Worm (Caenorhabditis elegans) whole organism, late embryonic: ENCODE results near the gene tat-4.
A peak's percentile ranks its signal among the peaks of the same experiment; 100 is the strongest.

Experiments used
- C38D4.7 ChIP-seq: fragments of 200-800 bp; sonication (Bioruptor generic); optimal IDR thresholded peaks from 2 replicates; lab custom pipeline; 2018; ENCODE audit warnings: mild to moderate bottlenecking, missing genetic modification characterization, moderate library complexity, missing compliant biosample characterization
- F13H6.1 ChIP-seq: sonication (generic microtip); optimal IDR thresholded peaks from 2 replicates; lab custom pipeline; 2016; ENCODE audit warnings: missing genetic modification characterization, missing compliant biosample characterization
- K02D7.2 ChIP-seq: sonication (generic microtip); optimal IDR thresholded peaks from 2 replicates; lab custom pipeline; 2017; ENCODE audit warnings: mild to moderate bottlenecking, missing genetic modification characterization, missing compliant biosample characterization
- K09A11.1 ChIP-seq: sonication (generic microtip); optimal IDR thresholded peaks from 2 replicates; lab custom pipeline; 2017; ENCODE audit warnings: antibody characterized with exemption, mild to moderate bottlenecking, missing genetic modification characterization, missing compliant biosample characterization; ENCODE audit not compliant: insufficient read depth
- T23F11.4 ChIP-seq: fragments of 200-800 bp; sonication (Bioruptor generic); optimal IDR thresholded peaks from 2 replicates; lab custom pipeline; 2018; ENCODE audit warnings: mild to moderate bottlenecking, missing genetic modification characterization, missing compliant biosample characterization
- ahr-1 ChIP-seq: sonication (generic microtip); optimal IDR thresholded peaks from 2 replicates; lab custom pipeline; 2016; ENCODE audit warnings: missing genetic modification characterization, missing compliant biosample characterization
- ceh-14 ChIP-seq: sonication (generic microtip); optimal IDR thresholded peaks from 2 replicates; lab custom pipeline; 2016; ENCODE audit warnings: missing genotype, missing genetic modification characterization, missing compliant biosample characterization
- ceh-18 ChIP-seq: sonication (generic microtip); optimal IDR thresholded peaks from 2 replicates; lab custom pipeline; 2016; ENCODE audit warnings: missing genetic modification characterization, missing compliant biosample characterization
- ceh-19 ChIP-seq: fragments of 200-800 bp; sonication (Bioruptor generic); optimal IDR thresholded peaks from 2 replicates; lab custom pipeline; 2018; ENCODE audit warnings: mild to moderate bottlenecking, missing genetic modification characterization, missing compliant biosample characterization
- ceh-2 ChIP-seq: sonication (generic microtip); optimal IDR thresholded peaks from 2 replicates; lab custom pipeline; 2016; ENCODE audit warnings: missing genotype, missing genetic modification characterization, missing compliant biosample characterization
- ceh-22 ChIP-seq: sonication (generic microtip); optimal IDR thresholded peaks from 2 replicates; lab custom pipeline; 2017; ENCODE audit warnings: missing biosample characterization, missing genetic modification characterization
- ceh-30 ChIP-seq: fragments of 150-350 bp; optimal IDR thresholded peaks from 2 replicates; lab custom pipeline; 2014; ENCODE audit warnings: missing biosample characterization, missing genetic modification characterization
- ceh-31 ChIP-seq: sonication (generic microtip); optimal IDR thresholded peaks from 2 replicates; lab custom pipeline; 2016; ENCODE audit warnings: missing genetic modification characterization, missing compliant biosample characterization
- ceh-34 ChIP-seq: sonication (generic microtip); optimal IDR thresholded peaks from 2 replicates; lab custom pipeline; 2016; ENCODE audit warnings: mild to moderate bottlenecking, missing genetic modification characterization, missing compliant biosample characterization
- ceh-45 ChIP-seq: fragments of 200-800 bp; sonication (Bioruptor generic); IDR thresholded peaks from 2 replicates; pipeline ENCODE4 v1.3.6; 2022; ENCODE audit warnings: missing genetic modification reagents, missing genetic modification characterization, missing compliant biosample characterization
- ceh-48 ChIP-seq: sonication (generic microtip); optimal IDR thresholded peaks from 2 replicates; lab custom pipeline; 2016; ENCODE audit warnings: missing genetic modification characterization, inconsistent platforms, missing compliant biosample characterization
- ceh-6 ChIP-seq: fragments of 200-800 bp; sonication (Bioruptor generic); optimal IDR thresholded peaks from 2 replicates; lab custom pipeline; 2018; ENCODE audit warnings: mild to moderate bottlenecking, missing genetic modification characterization, missing compliant biosample characterization
- ceh-9 ChIP-seq: sonication (generic microtip); optimal IDR thresholded peaks from 2 replicates; lab custom pipeline; 2016; ENCODE audit warnings: mild to moderate bottlenecking, missing genetic modification characterization, inconsistent platforms, missing compliant biosample characterization
- dmd-4 ChIP-seq: sonication (generic microtip); optimal IDR thresholded peaks from 2 replicates; lab custom pipeline; 2016; ENCODE audit warnings: borderline replicate concordance, missing genetic modification characterization, missing compliant biosample characterization
- ets-4 ChIP-seq: sonication (generic microtip); optimal IDR thresholded peaks from 2 replicates; lab custom pipeline; 2016; ENCODE audit warnings: missing genetic modification characterization, missing compliant biosample characterization
- eyg-1 ChIP-seq: sonication (generic microtip); optimal IDR thresholded peaks from 2 replicates; lab custom pipeline; 2016; ENCODE audit warnings: missing genotype, missing genetic modification characterization, missing compliant biosample characterization
- fax-1 ChIP-seq: sonication (generic microtip); optimal IDR thresholded peaks from 2 replicates; lab custom pipeline; 2016; ENCODE audit warnings: missing genotype, missing genetic modification characterization, missing compliant biosample characterization
- fkh-10 ChIP-seq: fragments of 150-350 bp; optimal IDR thresholded peaks from 2 replicates; lab custom pipeline; 2014; ENCODE audit warnings: missing biosample characterization, missing genetic modification reagents, missing genetic modification characterization
- fkh-6 ChIP-seq: sonication (generic microtip); optimal IDR thresholded peaks from 2 replicates; lab custom pipeline; 2016; ENCODE audit warnings: missing genetic modification characterization, missing compliant biosample characterization
- gmeb-2 ChIP-seq: sonication (generic microtip); optimal IDR thresholded peaks from 2 replicates; lab custom pipeline; 2016; ENCODE audit warnings: missing genetic modification characterization, inconsistent platforms, missing compliant biosample characterization
- hlh-13 ChIP-seq: fragments of 200-800 bp; sonication (Bioruptor generic); optimal IDR thresholded peaks from 2 replicates; lab custom pipeline; 2018; ENCODE audit warnings: mild to moderate bottlenecking, missing genetic modification characterization, missing compliant biosample characterization
- hlh-15 ChIP-seq: sonication (generic microtip); optimal IDR thresholded peaks from 2 replicates; lab custom pipeline; 2016; ENCODE audit warnings: missing genetic modification characterization, missing compliant biosample characterization
- hlh-30 ChIP-seq: sonication (generic microtip); optimal IDR thresholded peaks from 2 replicates; lab custom pipeline; 2017; ENCODE audit warnings: antibody characterized with exemption, missing genetic modification characterization, missing compliant biosample characterization; ENCODE audit not compliant: insufficient read depth
- lim-6 ChIP-seq: sonication (generic microtip); optimal IDR thresholded peaks from 2 replicates; lab custom pipeline; 2016; ENCODE audit warnings: missing genetic modification characterization, missing compliant biosample characterization
- nfya-1 ChIP-seq: sonication (generic microtip); optimal IDR thresholded peaks from 2 replicates; lab custom pipeline; 2017; ENCODE audit warnings: missing genetic modification characterization, mild to moderate bottlenecking, missing compliant biosample characterization, antibody characterized with exemption, moderate library complexity
- nhr-232 ChIP-seq: sonication (generic microtip); optimal IDR thresholded peaks from 2 replicates; lab custom pipeline; 2016; ENCODE audit warnings: missing genetic modification characterization, missing compliant biosample characterization
- pag-3 ChIP-seq: sonication (generic microtip); optimal IDR thresholded peaks from 2 replicates; lab custom pipeline; 2016; ENCODE audit warnings: missing compliant biosample characterization, missing genetic modification characterization, borderline replicate concordance
- pha-4 ChIP-seq: fragments of 150-350 bp; optimal IDR thresholded peaks from 2 replicates; lab custom pipeline; 2018; ENCODE audit warnings: missing biosample characterization, missing genetic modification reagents, missing genetic modification characterization
- ref-2 ChIP-seq: sonication (generic microtip); optimal IDR thresholded peaks from 2 replicates; lab custom pipeline; 2016; ENCODE audit warnings: missing genetic modification characterization, missing compliant biosample characterization
- rnt-1 ChIP-seq: sonication (generic microtip); optimal IDR thresholded peaks from 2 replicates; lab custom pipeline; 2016; ENCODE audit warnings: missing genetic modification characterization, missing compliant biosample characterization
- sox-2 ChIP-seq: fragments of 200-800 bp; sonication (Bioruptor generic); IDR thresholded peaks from 2 replicates; pipeline ENCODE4 v1.3.6; 2022; ENCODE audit warnings: missing genetic modification reagents, missing genetic modification characterization, missing compliant biosample characterization
- sox-4 ChIP-seq: sonication (generic microtip); optimal IDR thresholded peaks from 2 replicates; lab custom pipeline; 2017; ENCODE audit warnings: mild to moderate bottlenecking, missing genetic modification characterization, inconsistent platforms, missing compliant biosample characterization
- tbx-2 ChIP-seq: sonication (generic microtip); optimal IDR thresholded peaks from 2 replicates; lab custom pipeline; 2016; ENCODE audit warnings: missing genetic modification characterization, missing compliant biosample characterization
- tbx-7 ChIP-seq: sonication (generic microtip); optimal IDR thresholded peaks from 2 replicates; lab custom pipeline; 2016; ENCODE audit warnings: missing genotype, missing genetic modification characterization, missing compliant biosample characterization
- ttx-3 ChIP-seq: sonication (generic microtip); optimal IDR thresholded peaks from 2 replicates; lab custom pipeline; 2016; ENCODE audit warnings: missing genetic modification reagents, missing genetic modification characterization, missing compliant biosample characterization
- unc-55 ChIP-seq: sonication (generic microtip); optimal IDR thresholded peaks from 2 replicates; lab custom pipeline; 2017; ENCODE audit warnings: missing biosample characterization, missing genetic modification reagents, missing genetic modification characterization
- zip-5 ChIP-seq: sonication (generic microtip); optimal IDR thresholded peaks from 2 replicates; lab custom pipeline; 2016; ENCODE audit warnings: missing genetic modification characterization, missing compliant biosample characterization
- ztf-16 ChIP-seq: sonication (generic microtip); optimal IDR thresholded peaks from 2 replicates; lab custom pipeline; 2017; ENCODE audit warnings: missing genetic modification characterization, missing compliant biosample characterization

The tat-4 gene

ce11 chrII:6257220-6257877 lies 13.3 kb upstream of the tat-4 start:
- TF ChIP-seq ztf-16 (tag; lab: Kevin White, UChicago) (no peak), K02D7.2 (no peak), C38D4.7 (GFP tag; lab: Kevin White, UChicago) (no peak), unc-55 (GFP tag; lab: Kevin White, UChicago) (no peak), ceh-30 (tag; lab: Kevin White, UChicago) (no peak)

ce11 chrII:6256024-6256423 lies 11.9 kb upstream of the tat-4 start, which contains the start of gene F13H8.5:
Gene F13H8.5, minus strand, starts transcription at chrII:6256124.
- TF ChIP-seq hlh-30 (tag; lab: Kevin White, UChicago) (no peak), ceh-22 (tag; lab: Kevin White, UChicago) (no peak), nhr-232 (tag; lab: Kevin White, UChicago) (no peak), sox-4 (tag; lab: Kevin White, UChicago) (no peak), ceh-14 (tag; lab: Kevin White, UChicago) (no peak)

- TF ChIP-seq ref-2 (tag; lab: Kevin White, UChicago): no peak
- TF ChIP-seq F13H6.1 (tag; lab: Kevin White, UChicago): no peak
- TF ChIP-seq T23F11.4 (GFP tag; lab: Kevin White, UChicago): no peak
- TF ChIP-seq ceh-48 (tag; lab: Kevin White, UChicago): no peak
- no peak for TF ChIP-seq ceh-34 (tag; lab: Kevin White, UChicago)
- no peak for TF ChIP-seq sox-2 (GFP tag; lab: Robert Waterston, UW)
- no peak for TF ChIP-seq hlh-15
- TF ChIP-seq ttx-3 (tag; lab: Kevin White, UChicago): no peak
- TF ChIP-seq hlh-13 (GFP tag; lab: Kevin White, UChicago): no peak
- TF ChIP-seq tbx-7 (tag; lab: Kevin White, UChicago): no peak
- TF ChIP-seq lim-6 (tag; lab: Kevin White, UChicago): no peak
- TF ChIP-seq dmd-4 (tag; lab: Kevin White, UChicago): no peak
- no peak for TF ChIP-seq ceh-6 (GFP tag; lab: Kevin White, UChicago)
- TF ChIP-seq fkh-6 (tag; lab: Kevin White, UChicago): no peak
- TF ChIP-seq gmeb-2 (tag; lab: Kevin White, UChicago): no peak
- TF ChIP-seq eyg-1: no peak
- no peak for TF ChIP-seq fkh-10
- TF ChIP-seq unc-55 (GFP tag; lab: Kevin White, UChicago): no peak
- TF ChIP-seq pag-3: no peak
Measured at ce11 chrII:6252707-6253106, 8.6 kb upstream of the tat-4 start.

ce11 chrII:6250782-6251461 lies 6.8 kb upstream of the tat-4 start, which contains the start of gene phb-2:
Gene phb-2, plus strand, starts transcription at chrII:6251411.
- peak; percentile 9 for TF ChIP-seq rnt-1 (tag; lab: Kevin White, UChicago)
- TF ChIP-seq ceh-9: no peak
- no peak for TF ChIP-seq fax-1 (tag; lab: Kevin White, UChicago)
- TF ChIP-seq hlh-13 (GFP tag; lab: Kevin White, UChicago): no peak
- no peak for TF ChIP-seq ceh-2 (tag; lab: Kevin White, UChicago)
- TF ChIP-seq ceh-18: peak; percentile 48
- no peak for TF ChIP-seq zip-5
- TF ChIP-seq nfya-1 (tag; lab: Kevin White, UChicago): peak; percentile 80
- no peak for TF ChIP-seq ttx-3 (tag; lab: Kevin White, UChicago)
- peak; percentile 9 for TF ChIP-seq K09A11.1 (tag; lab: Kevin White, UChicago)
- TF ChIP-seq ceh-31: peak; percentile 38
- no peak for TF ChIP-seq pag-3
- TF ChIP-seq ref-2 (tag; lab: Kevin White, UChicago): peak; percentile 23
- TF ChIP-seq hlh-15: no peak
- TF ChIP-seq T23F11.4 (GFP tag; lab: Kevin White, UChicago): no peak
- TF ChIP-seq nhr-232 (tag; lab: Kevin White, UChicago): no peak
- TF ChIP-seq sox-2 (GFP tag; lab: Robert Waterston, UW): no peak
- TF ChIP-seq fkh-6 (tag; lab: Kevin White, UChicago): no peak
- TF ChIP-seq ceh-22 (tag; lab: Kevin White, UChicago): no peak
- TF ChIP-seq tbx-2 (tag; lab: Kevin White, UChicago): peak; percentile 31
- TF ChIP-seq ceh-34 (tag; lab: Kevin White, UChicago): peak; percentile 36
- peak; percentile 30 for TF ChIP-seq ets-4
- TF ChIP-seq ahr-1: no peak
- TF ChIP-seq ceh-45 (GFP tag; lab: Robert Waterston, UW): no peak
- no peak for TF ChIP-seq pha-4
- TF ChIP-seq hlh-30 (tag; lab: Kevin White, UChicago): peak; percentile 54
- no peak for TF ChIP-seq ceh-19 (GFP tag; lab: Kevin White, UChicago)
